Worm (Caenorhabditis elegans): Measurements from ENCODE around the gene M04G7.2.
A peak's percentile ranks its signal among the peaks of the same experiment; 100 is the strongest.

Gene M04G7.2

DNA sequence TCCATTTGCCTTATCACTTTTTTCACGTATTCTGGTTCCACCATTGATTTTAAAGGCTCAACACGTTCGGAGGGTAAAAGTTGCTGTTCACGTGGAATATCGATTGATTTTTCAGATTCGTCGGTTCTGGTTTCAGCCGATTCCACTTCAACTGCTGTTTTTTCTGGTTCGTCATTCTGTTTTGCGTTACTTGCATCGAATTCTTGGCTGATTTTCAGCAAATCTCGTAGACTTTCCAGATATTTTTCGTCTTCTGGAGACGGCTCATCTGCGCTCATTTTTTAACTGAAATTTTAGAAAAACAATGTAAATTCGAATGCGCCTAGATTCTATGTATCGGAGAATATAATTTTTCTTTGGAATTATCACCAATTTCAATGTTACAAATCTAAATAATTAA, 41.2 kb downstream of the M04G7.2 start, which contains the start of gene eri-1:
Gene eri-1 (minus strand): TSS at position 285 of the 400 bp plus-strand sequence.
- TF ChIP-seq tbx-37 (GFP tag; conservative IDR thresholded peaks at IDR 0.05) = no peak
- TF ChIP-seq ceh-36 (tag; optimal IDR thresholded peaks at IDR 0.05) = no peak
- no peak for TF ChIP-seq pes-1 (GFP tag; IDR thresholded peaks at IDR 0.05)
- TF ChIP-seq ets-7 (tag; optimal IDR thresholded peaks at IDR 0.05) = no peak
- TF ChIP-seq ceh-13 (GFP tag; optimal IDR thresholded peaks at IDR 0.05) = no peak
- TF ChIP-seq scrt-1 (GFP tag; IDR thresholded peaks at IDR 0.05) = no peak
- TF ChIP-seq B0310.2 (tag; optimal IDR thresholded peaks at IDR 0.05) = no peak
- no peak for TF ChIP-seq aly-1 (tag; optimal IDR thresholded peaks at IDR 0.05)
- TF ChIP-seq sea-1 (GFP tag; conservative IDR thresholded peaks at IDR 0.05) = no peak
- TF ChIP-seq F13C5.2 (tag; optimal IDR thresholded peaks at IDR 0.05) = no peak
- TF ChIP-seq tbx-11 (GFP tag; IDR thresholded peaks at IDR 0.05) = no peak

DNA sequence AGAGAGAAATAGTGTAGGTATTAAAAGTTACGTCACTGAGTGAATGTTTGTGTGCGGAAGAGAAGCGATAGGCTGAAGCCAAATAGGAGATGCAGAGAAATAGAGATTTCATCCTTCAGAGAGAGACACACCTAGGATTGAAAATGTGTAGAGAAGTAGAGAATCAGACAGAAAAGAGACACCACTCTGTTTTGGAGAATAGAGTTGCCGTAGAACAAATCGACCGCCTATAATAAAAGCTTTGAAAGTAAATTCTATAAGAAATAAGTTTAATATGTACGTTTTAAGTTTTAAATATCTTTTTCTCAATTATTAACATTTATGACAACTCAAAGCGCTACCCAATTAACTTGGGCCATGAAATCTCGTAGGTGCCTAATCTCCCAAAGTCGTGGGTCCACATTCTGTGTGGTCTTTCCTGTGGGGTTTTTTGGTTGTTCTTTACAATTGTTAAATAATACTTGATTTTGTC, 50.4 kb downstream of the M04G7.2 start, which contains the start of gene T07A9.12:
Gene T07A9.12 (plus strand): TSS at position 448 of the 472 bp plus-strand sequence.
- no peak for TF ChIP-seq sea-1 (GFP tag; conservative IDR thresholded peaks at IDR 0.05)
- TF ChIP-seq hnd-1 (tag; optimal IDR thresholded peaks at IDR 0.05) = no peak
- TF ChIP-seq ets-7 (tag; optimal IDR thresholded peaks at IDR 0.05) = peak; percentile 12
- no peak for TF ChIP-seq B0310.2 (tag; optimal IDR thresholded peaks at IDR 0.05)

DNA sequence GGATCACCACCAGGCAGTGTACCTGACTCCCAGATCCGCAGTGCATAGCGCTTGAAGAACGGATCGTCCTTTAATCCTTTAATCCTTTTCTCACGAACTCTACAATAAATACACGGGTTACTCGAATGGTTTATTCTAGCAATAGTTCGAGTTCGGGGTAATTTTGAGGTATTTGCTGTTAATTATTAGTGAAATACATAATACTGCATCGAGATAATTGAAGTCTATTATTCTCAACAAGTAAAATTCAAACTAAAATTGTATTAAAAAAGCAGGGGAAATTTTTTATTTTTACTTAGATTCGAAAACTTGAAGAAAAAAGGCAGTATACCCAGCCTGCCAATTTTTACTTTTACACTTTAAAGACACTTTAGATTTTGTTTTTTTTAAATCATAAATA, 50.9 kb downstream of the M04G7.2 start, which contains the start of gene kgb-1:
Gene kgb-1 (minus strand): TSS at position 101 of the 400 bp plus-strand sequence.
- TF ChIP-seq hnd-1 (tag; optimal IDR thresholded peaks at IDR 0.05) (no peak), pes-1 (GFP tag; IDR thresholded peaks at IDR 0.05) (no peak), B0310.2 (tag; optimal IDR thresholded peaks at IDR 0.05) (no peak), ceh-36 (tag; optimal IDR thresholded peaks at IDR 0.05) (peak; percentile 66)

DNA sequence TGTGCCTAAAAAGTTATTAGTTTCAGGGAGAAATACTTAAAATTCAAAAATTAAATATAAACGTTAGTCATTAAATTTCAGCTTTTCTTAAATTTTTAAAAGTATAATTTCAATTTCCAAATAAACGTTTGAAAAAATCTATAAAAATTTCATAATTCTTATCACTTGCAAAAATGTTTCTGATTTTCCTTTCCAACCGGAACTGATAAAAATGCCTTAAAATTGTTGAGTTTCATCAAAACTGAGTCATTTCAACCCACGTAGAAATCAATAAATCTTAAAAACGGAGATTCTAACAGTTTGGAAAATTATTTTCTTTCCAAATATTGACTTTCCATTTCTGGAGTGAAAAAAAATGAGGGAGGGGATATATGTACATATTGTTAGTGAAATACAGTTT, 51.9 kb downstream of the M04G7.2 start:
- no peak for TF ChIP-seq ets-7 (tag; optimal IDR thresholded peaks at IDR 0.05)
- no peak for TF ChIP-seq tra-4 (tag; optimal IDR thresholded peaks at IDR 0.05)
- TF ChIP-seq tbx-37 (GFP tag; conservative IDR thresholded peaks at IDR 0.05) = no peak
- TF ChIP-seq flt-1 (GFP tag; IDR thresholded peaks at IDR 0.05) = no peak
- TF ChIP-seq ceh-13 (GFP tag; optimal IDR thresholded peaks at IDR 0.05) = no peak
- TF ChIP-seq ceh-36 (tag; optimal IDR thresholded peaks at IDR 0.05) = no peak
- no peak for TF ChIP-seq sea-1 (GFP tag; conservative IDR thresholded peaks at IDR 0.05)
- TF ChIP-seq pes-1 (GFP tag; IDR thresholded peaks at IDR 0.05) = no peak
- TF ChIP-seq tbx-11 (GFP tag; IDR thresholded peaks at IDR 0.05) = no peak
- TF ChIP-seq hnd-1 (tag; optimal IDR thresholded peaks at IDR 0.05) = no peak
- no peak for TF ChIP-seq B0310.2 (tag; optimal IDR thresholded peaks at IDR 0.05)
- no peak for TF ChIP-seq hmg-4 (GFP tag; optimal IDR thresholded peaks at IDR 0.05)
- no peak for TF ChIP-seq scrt-1 (GFP tag; IDR thresholded peaks at IDR 0.05)
- TF ChIP-seq ama-1 (optimal IDR thresholded peaks at IDR 0.05) = no peak
- no peak for TF ChIP-seq hmbx-1 (tag; optimal IDR thresholded peaks at IDR 0.05)

Measured in whole organism, early embryonic.